Fruit fly (Drosophila melanogaster) whole organism, pupa: Measurements from ENCODE around the gene Vps4.
A peak's percentile ranks its signal among the peaks of the same experiment; 100 is the strongest.

ENCODE experiments used
- CG10348 ChIP-seq: fragments of 200-800 bp; sonication (Bioruptor generic); IDR thresholded peaks from 2 replicates; pipeline ENCODE4 v1.3.6; 2022; ENCODE audit warnings: missing biosample characterization, missing genetic modification characterization
- CG12605 ChIP-seq: fragments of 200-800 bp; sonication (Bioruptor generic); IDR thresholded peaks from 2 replicates; pipeline ENCODE4 v1.3.6; 2022; ENCODE audit warnings: missing biosample characterization, missing genetic modification characterization
- CG13204 ChIP-seq: fragments of 200-800 bp; sonication (Bioruptor generic); optimal IDR thresholded peaks from 2 replicates; lab custom pipeline; 2018; ENCODE audit warnings: missing biosample characterization, mild to moderate bottlenecking, missing genetic modification characterization, moderate library complexity
- CG14655 ChIP-seq: fragments of 200-800 bp; sonication (Bioruptor generic); optimal IDR thresholded peaks from 3 replicates; lab custom pipeline; 2017; ENCODE audit warnings: mild to moderate bottlenecking, missing biosample characterization, missing genetic modification reagents, missing genetic modification characterization
- CG15710 ChIP-seq: fragments of 200-800 bp; sonication (Bioruptor generic); optimal IDR thresholded peaks from 2 replicates; lab custom pipeline; 2018; ENCODE audit warnings: missing biosample characterization, mild to moderate bottlenecking, missing genetic modification characterization, moderate library complexity
- CG17806 ChIP-seq: fragments of 200-800 bp; sonication (Bioruptor generic); optimal IDR thresholded peaks from 2 replicates; lab custom pipeline; 2018; ENCODE audit warnings: missing biosample characterization, mild to moderate bottlenecking, missing genetic modification characterization, moderate library complexity
- CG32121 ChIP-seq: fragments of 200-800 bp; sonication (Bioruptor generic); IDR thresholded peaks from 2 replicates; pipeline ENCODE4 v1.3.6; 2022; ENCODE audit warnings: missing biosample characterization, missing genetic modification characterization
- CG34367 ChIP-seq: fragments of 200-800 bp; sonication (Bioruptor generic); optimal IDR thresholded peaks from 2 replicates; lab custom pipeline; 2018; ENCODE audit warnings: missing biosample characterization, mild to moderate bottlenecking, missing genetic modification characterization
- CG4496 ChIP-seq: fragments of 200-800 bp; sonication (Bioruptor generic); IDR thresholded peaks from 3 replicates; pipeline ENCODE4 v1.3.6; 2022; ENCODE audit warnings: missing biosample characterization, missing genetic modification characterization
- CG8159 ChIP-seq: fragments of 200-800 bp; sonication (Bioruptor generic); optimal IDR thresholded peaks from 3 replicates; lab custom pipeline; 2018; ENCODE audit warnings: missing biosample characterization, mild to moderate bottlenecking, missing genetic modification characterization, moderate library complexity
- CG8301 ChIP-seq: fragments of 200-800 bp; sonication (Bioruptor generic); optimal IDR thresholded peaks from 2 replicates; lab custom pipeline; 2018; ENCODE audit warnings: missing biosample characterization, mild to moderate bottlenecking, missing genetic modification characterization
- CG9948 ChIP-seq: fragments of 200-800 bp; sonication (Bioruptor generic); optimal IDR thresholded peaks from 2 replicates; lab custom pipeline; 2018; ENCODE audit warnings: missing biosample characterization, mild to moderate bottlenecking, missing genetic modification characterization, moderate library complexity
- D1 ChIP-seq: fragments of 200-800 bp; sonication (Bioruptor generic); optimal IDR thresholded peaks from 2 replicates; lab custom pipeline; 2018; ENCODE audit warnings: missing biosample characterization, mild to moderate bottlenecking, missing genetic modification characterization, moderate library complexity
- EcR ChIP-seq: fragments of 200-800 bp; sonication (Bioruptor generic); optimal IDR thresholded peaks from 3 replicates; lab custom pipeline; 2019; ENCODE audit warnings: missing biosample characterization, missing genetic modification characterization, mild to moderate bottlenecking, moderate library complexity, missing genetic modification reagents
- Ets98B ChIP-seq: fragments of 200-800 bp; sonication (Bioruptor generic); IDR thresholded peaks from 2 replicates; pipeline ENCODE4 v1.3.6; 2022; ENCODE audit warnings: missing biosample characterization, missing genetic modification characterization
- Pif1A ChIP-seq: fragments of 200-800 bp; sonication (Bioruptor generic); optimal IDR thresholded peaks from 3 replicates; lab custom pipeline; 2016; ENCODE audit warnings: missing biosample characterization, missing genetic modification characterization
- Pif1B ChIP-seq: fragments of 200-800 bp; sonication (Bioruptor generic); optimal IDR thresholded peaks from 3 replicates; lab custom pipeline; 2016; ENCODE audit warnings: missing biosample characterization, missing genetic modification characterization
- Snoo ChIP-seq: fragments of 200-800 bp; sonication (Bioruptor generic); optimal IDR thresholded peaks from 3 replicates; lab custom pipeline; 2017; ENCODE audit warnings: missing biosample characterization, mild to moderate bottlenecking, missing genetic modification characterization, inconsistent platforms
- fd96Ca ChIP-seq: fragments of 200-800 bp; sonication (Bioruptor generic); IDR thresholded peaks from 3 replicates; pipeline ENCODE4 v1.3.6; 2022; ENCODE audit warnings: missing biosample characterization, missing genetic modification characterization
- gl ChIP-seq: fragments of 200-800 bp; sonication (Bioruptor generic); optimal IDR thresholded peaks from 2 replicates; lab custom pipeline; 2018; ENCODE audit warnings: missing biosample characterization, mild to moderate bottlenecking, missing genetic modification characterization
- rn ChIP-seq: fragments of 200-800 bp; sonication (Bioruptor generic); IDR thresholded peaks from 2 replicates; pipeline ENCODE4 v1.3.6; 2022; ENCODE audit warnings: missing biosample characterization, missing genetic modification characterization

The Vps4 gene

DNA sequence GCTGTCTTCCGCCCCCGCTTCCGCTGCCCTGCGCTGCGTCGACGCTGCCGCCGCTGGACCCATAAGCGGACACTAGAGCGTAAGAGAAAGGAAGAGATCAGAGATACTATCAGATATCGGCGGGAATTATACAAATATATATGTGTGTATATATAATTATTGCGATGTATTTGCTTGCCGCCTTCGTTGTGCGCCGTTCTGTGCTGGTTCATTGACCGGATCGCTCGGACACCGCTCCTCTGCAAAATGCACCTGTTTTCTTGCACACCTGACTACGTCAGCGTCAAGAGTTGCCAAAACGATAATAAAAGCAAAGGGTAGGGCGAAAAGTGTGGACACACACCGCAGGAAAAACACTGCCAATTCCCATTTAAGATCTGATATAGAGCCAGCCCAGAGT, 34.2 kb upstream of the Vps4 start:
- TF ChIP-seq Snoo (tag; lab: Kevin White, UChicago) (no peak), rn (GFP tag; lab: Robert Waterston, UW) (no peak), EcR (GFP tag; lab: Kevin White, UChicago) (peak; percentile 73)

DNA sequence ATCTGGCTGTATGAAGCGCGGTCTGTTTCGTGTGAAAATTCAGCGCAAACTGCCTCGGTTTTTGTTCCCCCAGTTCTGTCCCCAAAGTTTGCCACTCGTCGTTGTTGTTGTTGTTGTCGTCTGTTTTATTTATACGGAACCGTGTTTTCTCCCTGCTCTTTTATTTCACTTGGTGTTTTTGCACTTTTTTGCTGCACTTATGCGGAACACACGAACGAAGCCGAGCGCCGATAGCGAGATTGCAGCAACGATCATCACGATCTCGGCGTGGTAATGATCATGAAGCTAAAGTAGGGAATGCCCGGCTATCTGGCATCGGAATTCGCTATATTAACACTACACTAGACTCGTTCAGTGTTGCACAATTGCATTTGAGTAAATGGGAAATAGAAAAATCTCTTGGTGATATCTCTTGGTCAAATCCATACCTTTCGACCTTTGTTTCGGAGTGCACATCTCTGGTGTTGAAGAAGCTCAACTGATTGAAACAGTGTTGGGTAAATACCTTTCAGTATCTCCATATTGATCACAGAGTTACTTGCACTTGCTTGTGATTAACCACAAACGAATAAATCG, 32.4 kb upstream of the Vps4 start:
- peak; percentile 42 for TF ChIP-seq EcR (GFP tag; lab: Kevin White, UChicago)
- peak; percentile 7 for TF ChIP-seq CG15710 (tag; lab: Kevin White, UChicago)
- TF ChIP-seq CG10348, result no peak
- peak; percentile 62 for TF ChIP-seq gl (tag; lab: Kevin White, UChicago)
- no peak for TF ChIP-seq CG13204 (GFP tag; lab: Kevin White, UChicago)
- peak; percentile 70 for TF ChIP-seq CG12605 (GFP tag; lab: Robert Waterston, UW)
- TF ChIP-seq CG17806 (tag; lab: Kevin White, UChicago), result no peak
- TF ChIP-seq CG34367 (tag; lab: Kevin White, UChicago), result no peak
- TF ChIP-seq CG32121, result no peak
- no peak for TF ChIP-seq CG9948 (tag; lab: Kevin White, UChicago)
- TF ChIP-seq fd96Ca (GFP tag; lab: Robert Waterston, UW), result 0 out of 3 replicates have a peak, but pooled peaks have one; percentile 18
- TF ChIP-seq Pif1B, result no peak
- no peak for TF ChIP-seq rn (GFP tag; lab: Robert Waterston, UW)
- TF ChIP-seq CG4496 (GFP tag; lab: Robert Waterston, UW), result peak; percentile 63; the same call in 1 of the 3 replicates
- TF ChIP-seq Ets98B (GFP tag; lab: Robert Waterston, UW), result no peak; the same call in 1 of the 2 replicates
- TF ChIP-seq CG8159 (tag; lab: Kevin White, UChicago), result peak; percentile 1
- TF ChIP-seq CG8301 (tag; lab: Kevin White, UChicago), result peak; percentile 7
- no peak for TF ChIP-seq D1 (tag; lab: Kevin White, UChicago)
- peak; percentile 32 for TF ChIP-seq Snoo (tag; lab: Kevin White, UChicago)
- TF ChIP-seq Pif1A, result peak; percentile 30
- peak; percentile 55 for TF ChIP-seq CG14655 (GFP tag; lab: Kevin White, UChicago)

DNA sequence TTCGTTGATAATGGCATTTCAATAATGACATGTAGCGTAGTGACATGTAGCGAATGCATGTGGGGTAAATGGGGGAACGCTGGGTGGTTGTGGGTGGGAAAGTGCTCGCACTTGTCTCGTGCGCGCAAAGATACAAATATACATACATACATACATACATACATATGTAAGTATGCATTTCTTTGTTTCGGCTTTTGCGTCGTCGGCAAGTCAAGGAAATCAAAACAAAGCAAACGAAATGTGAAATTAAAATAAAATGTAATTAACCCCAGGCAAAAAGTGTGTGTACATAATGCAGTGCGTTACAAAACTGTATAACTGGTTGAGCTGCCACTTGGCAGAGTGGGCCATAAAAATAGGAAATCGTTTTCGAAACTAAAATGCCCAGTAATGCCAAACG, 31.8 kb upstream of the Vps4 start:
- TF ChIP-seq CG13204 (GFP tag; lab: Kevin White, UChicago) (no peak), CG17806 (tag; lab: Kevin White, UChicago) (no peak), CG15710 (tag; lab: Kevin White, UChicago) (no peak), gl (tag; lab: Kevin White, UChicago) (no peak), CG8301 (tag; lab: Kevin White, UChicago) (no peak), fd96Ca (GFP tag; lab: Robert Waterston, UW) (no peak), CG12605 (GFP tag; lab: Robert Waterston, UW) (no peak), CG4496 (GFP tag; lab: Robert Waterston, UW) (no peak; the same call in 2 of the 3 replicates), CG10348 (no peak), CG9948 (tag; lab: Kevin White, UChicago) (no peak), CG32121 (no peak), CG8159 (tag; lab: Kevin White, UChicago) (no peak)

DNA sequence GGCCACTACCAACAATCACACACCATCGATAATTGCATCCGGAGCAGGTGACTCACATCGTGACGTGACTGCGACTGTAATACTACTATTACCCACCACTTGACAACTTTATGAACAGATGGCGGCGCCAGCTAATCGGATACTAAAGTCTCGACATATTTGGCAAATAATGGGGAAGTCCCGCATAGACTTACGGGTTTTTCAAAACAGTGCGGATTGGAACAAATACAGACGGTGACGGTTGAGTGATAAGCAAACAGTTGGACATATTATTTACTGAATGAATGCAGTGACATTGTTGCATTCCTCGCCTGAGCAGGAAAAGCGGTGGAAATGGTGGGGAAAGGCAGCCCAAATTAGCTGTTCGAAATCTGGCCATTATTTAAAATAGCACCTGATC, 31.0 kb upstream of the Vps4 start:
- no peak for TF ChIP-seq fd96Ca (GFP tag; lab: Robert Waterston, UW)
- TF ChIP-seq CG17806 (tag; lab: Kevin White, UChicago), result no peak
- TF ChIP-seq Snoo (tag; lab: Kevin White, UChicago), result no peak
- TF ChIP-seq gl (tag; lab: Kevin White, UChicago), result no peak
- no peak for TF ChIP-seq CG15710 (tag; lab: Kevin White, UChicago)
- TF ChIP-seq CG14655 (GFP tag; lab: Kevin White, UChicago), result no peak
- TF ChIP-seq D1 (tag; lab: Kevin White, UChicago), result no peak
- TF ChIP-seq EcR (GFP tag; lab: Kevin White, UChicago), result no peak
- TF ChIP-seq CG32121, result no peak
- no peak for TF ChIP-seq Pif1B
- TF ChIP-seq Ets98B (GFP tag; lab: Robert Waterston, UW), result no peak
- no peak for TF ChIP-seq CG34367 (tag; lab: Kevin White, UChicago)
- no peak for TF ChIP-seq Pif1A
- TF ChIP-seq CG13204 (GFP tag; lab: Kevin White, UChicago), result no peak
- no peak for TF ChIP-seq CG9948 (tag; lab: Kevin White, UChicago)

DNA sequence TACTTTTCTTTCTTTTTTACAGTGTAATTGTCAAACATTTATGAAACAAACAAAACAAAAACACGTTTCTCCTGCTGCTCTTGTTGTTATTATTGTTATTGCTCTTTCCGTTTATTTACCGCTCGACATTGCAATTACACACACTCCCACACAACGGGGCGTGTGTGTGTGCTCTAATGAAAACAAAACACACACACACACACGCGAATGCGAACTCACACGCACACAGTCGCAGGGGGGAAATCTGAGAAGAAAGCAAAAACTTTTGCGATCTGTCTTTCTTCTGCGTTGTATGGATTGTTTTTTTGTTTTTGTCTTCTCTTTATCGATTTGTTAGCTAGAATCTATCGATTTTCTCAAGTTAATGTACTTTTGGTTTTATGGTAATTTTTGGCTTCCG, 29.5 kb upstream of the Vps4 start:
- 0 out of 3 replicates have a peak, but pooled peaks have one; percentile 26 for TF ChIP-seq CG4496 (GFP tag; lab: Robert Waterston, UW)
- TF ChIP-seq CG14655 (GFP tag; lab: Kevin White, UChicago), result no peak

DNA sequence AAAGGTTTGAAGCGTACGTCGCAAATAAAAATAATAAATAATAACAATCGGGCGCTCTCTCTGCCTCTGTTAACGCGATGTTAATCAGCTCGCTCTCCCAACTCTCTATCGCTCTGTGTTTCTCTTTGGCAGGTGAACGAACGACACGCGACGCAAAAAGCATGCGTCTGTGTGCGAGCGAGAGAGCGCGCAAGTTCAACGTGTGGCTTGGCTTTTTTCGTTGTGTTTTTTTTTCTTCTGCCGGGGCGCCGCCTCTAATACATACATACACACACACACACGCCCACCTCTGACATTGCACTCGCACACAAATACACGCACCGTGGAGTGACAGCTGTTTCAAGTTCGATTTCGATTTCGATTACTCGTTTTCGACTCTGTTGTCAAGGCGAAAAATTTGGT, 28.9 kb upstream of the Vps4 start:
- TF ChIP-seq CG4496 (GFP tag; lab: Robert Waterston, UW) (peak; percentile 80), Snoo (tag; lab: Kevin White, UChicago) (peak; percentile 17), D1 (tag; lab: Kevin White, UChicago) (no peak), CG34367 (tag; lab: Kevin White, UChicago) (peak; percentile 31), CG14655 (GFP tag; lab: Kevin White, UChicago) (no peak), Ets98B (GFP tag; lab: Robert Waterston, UW) (peak; percentile 73), CG15710 (tag; lab: Kevin White, UChicago) (no peak), CG17806 (tag; lab: Kevin White, UChicago) (no peak), Pif1B (no peak), CG32121 (peak; percentile 40; the same call in 1 of the 2 replicates), CG10348 (no peak), gl (tag; lab: Kevin White, UChicago) (peak; percentile 59), Pif1A (peak; percentile 5), CG8301 (tag; lab: Kevin White, UChicago) (no peak), CG12605 (GFP tag; lab: Robert Waterston, UW) (peak; percentile 83), EcR (GFP tag; lab: Kevin White, UChicago) (peak; percentile 98), rn (GFP tag; lab: Robert Waterston, UW) (0 out of 2 replicates have a peak, but pooled peaks have one; percentile 8), CG9948 (tag; lab: Kevin White, UChicago) (no peak), CG8159 (tag; lab: Kevin White, UChicago) (no peak), CG13204 (GFP tag; lab: Kevin White, UChicago) (peak; percentile 50), fd96Ca (GFP tag; lab: Robert Waterston, UW) (peak; percentile 38; the same call in 1 of the 3 replicates)
